Worm (Caenorhabditis elegans): Measurements from ENCODE around the gene mtrr-1.

- TF ChIP-seq nhr-21 (tag; optimal IDR thresholded peaks at IDR 0.05), result no peak
- no peak for TF ChIP-seq egl-27 (tag; optimal IDR thresholded peaks at IDR 0.05)
- no peak for TF ChIP-seq mdl-1 (tag; optimal IDR thresholded peaks at IDR 0.05)
- TF ChIP-seq R02D3.7 (tag; optimal IDR thresholded peaks at IDR 0.05), result no peak
- no peak for TF ChIP-seq ZK546.5 (tag; optimal IDR thresholded peaks at IDR 0.05)
These were observed 5.9 kb downstream of the mtrr-1 start, which contains the start of gene acs-7 for ce11 chrII:9291632-9292031.

Data from whole organism, L2 larva.